Fruit fly (Drosophila melanogaster) whole organism, embryonic: ENCODE results near the gene CG34298.
A peak's percentile ranks its signal among the peaks of the same experiment; 100 is the strongest.

Experiments
- B-H1 ChIP-seq: fragments of 200-800 bp; sonication (Bioruptor generic); IDR thresholded peaks from 3 replicates; pipeline ENCODE4 v1.3.6; 2022; ENCODE audit warnings: missing biosample characterization, missing genetic modification characterization
- Bdp1 ChIP-seq: fragments of 200-800 bp; sonication (Bioruptor generic); optimal IDR thresholded peaks from 3 replicates; lab custom pipeline; 2016; ENCODE audit warnings: missing biosample characterization, missing genetic modification characterization
- CG13894 ChIP-seq: fragments of 200-800 bp; sonication (Bioruptor generic); optimal IDR thresholded peaks from 3 replicates; lab custom pipeline; 2018; ENCODE audit warnings: missing biosample characterization, mild to moderate bottlenecking, missing genetic modification characterization, moderate library complexity
- CG14710 ChIP-seq: fragments of 200-800 bp; sonication (Bioruptor generic); optimal IDR thresholded peaks from 3 replicates; lab custom pipeline; 2019; ENCODE audit warnings: missing biosample characterization, mild to moderate bottlenecking, missing genetic modification characterization, moderate library complexity
- CG1529 ChIP-seq: fragments of 200-800 bp; sonication (Bioruptor generic); optimal IDR thresholded peaks from 3 replicates; lab custom pipeline; 2018; ENCODE audit warnings: missing biosample characterization, missing genetic modification characterization
- CG16863 ChIP-seq: fragments of 200-800 bp; sonication (Bioruptor generic); optimal IDR thresholded peaks from 3 replicates; lab custom pipeline; 2016; ENCODE audit warnings: missing biosample characterization, missing genetic modification characterization
- CG17186 ChIP-seq: fragments of 200-800 bp; sonication (Bioruptor generic); optimal IDR thresholded peaks from 3 replicates; lab custom pipeline; 2017; ENCODE audit warnings: missing biosample characterization, missing genetic modification reagents, missing genetic modification characterization
- CG2120 ChIP-seq: fragments of 200-800 bp; sonication (Bioruptor generic); optimal IDR thresholded peaks from 3 replicates; lab custom pipeline; 2016; ENCODE audit warnings: missing biosample characterization, missing genetic modification characterization
- CG2712 ChIP-seq: fragments of 200-800 bp; optimal IDR thresholded peaks from 3 replicates; lab custom pipeline; 2019; ENCODE audit warnings: missing biosample characterization, mild to moderate bottlenecking, missing genetic modification characterization, moderate library complexity
- CG31224 ChIP-seq: fragments of 200-800 bp; sonication (Bioruptor generic); IDR thresholded peaks from 2 replicates; pipeline ENCODE4 v1.3.6; 2022; ENCODE audit warnings: missing biosample characterization, missing genetic modification characterization
- CG31365 ChIP-seq: fragments of 200-800 bp; sonication (Bioruptor generic); optimal IDR thresholded peaks from 2 replicates; lab custom pipeline; 2018; ENCODE audit warnings: missing biosample characterization, mild to moderate bottlenecking, missing genetic modification characterization
- CG34224 ChIP-seq: fragments of 200-800 bp; sonication (Bioruptor generic); IDR thresholded peaks from 3 replicates; pipeline ENCODE4 v1.3.6; 2022; ENCODE audit warnings: missing biosample characterization, missing genetic modification characterization; ENCODE audit not compliant: partially characterized antibody
- CG6272 ChIP-seq: fragments of 200-800 bp; sonication (Bioruptor generic); IDR thresholded peaks from 2 replicates; pipeline ENCODE4 v1.3.6; 2022; ENCODE audit warnings: missing biosample characterization, missing genetic modification characterization
- CG6689 ChIP-seq: fragments of 200-800 bp; sonication (Bioruptor generic); IDR thresholded peaks from 2 replicates; pipeline ENCODE4 v1.3.6; 2022; ENCODE audit warnings: missing biosample characterization, missing genetic modification characterization
- CG6765 ChIP-seq: fragments of 200-800 bp; sonication (Bioruptor generic); optimal IDR thresholded peaks from 3 replicates; lab custom pipeline; 2017; ENCODE audit warnings: missing biosample characterization, mild to moderate bottlenecking, missing genetic modification characterization
- CG7556 ChIP-seq: fragments of 200-800 bp; sonication (Bioruptor generic); optimal IDR thresholded peaks from 2 replicates; lab custom pipeline; 2017; ENCODE audit warnings: missing biosample characterization, mild to moderate bottlenecking, missing genetic modification characterization
- CG9437 ChIP-seq: fragments of 200-800 bp; sonication (Bioruptor generic); optimal IDR thresholded peaks from 2 replicates; lab custom pipeline; 2018; ENCODE audit warnings: missing biosample characterization, mild to moderate bottlenecking, missing genetic modification characterization
- CG9876 ChIP-seq: fragments of 200-800 bp; sonication (Bioruptor generic); optimal IDR thresholded peaks from 2 replicates; lab custom pipeline; 2016; ENCODE audit warnings: missing biosample characterization, missing genetic modification characterization
- Dad ChIP-seq: fragments of 200-800 bp; sonication (Bioruptor generic); optimal IDR thresholded peaks from 3 replicates; lab custom pipeline; 2016; ENCODE audit warnings: missing biosample characterization, missing genetic modification characterization
- Doc2 ChIP-seq: fragments of 200-800 bp; sonication (Bioruptor generic); IDR thresholded peaks from 2 replicates; pipeline ENCODE4 v1.3.6; 2022; ENCODE audit warnings: missing biosample characterization, missing genetic modification characterization
- ERR ChIP-seq: fragments of 200-800 bp; sonication (Bioruptor generic); optimal IDR thresholded peaks from 2 replicates; lab custom pipeline; 2016; ENCODE audit warnings: missing biosample characterization, missing genetic modification characterization
- Ets97D ChIP-seq: fragments of 200-800 bp; sonication (Bioruptor generic); optimal IDR thresholded peaks from 3 replicates; lab custom pipeline; 2016; ENCODE audit warnings: missing biosample characterization, missing genetic modification characterization
- Fer3 ChIP-seq: fragments of 200-800 bp; sonication (Bioruptor generic); optimal IDR thresholded peaks from 2 replicates; lab custom pipeline; 2018; ENCODE audit warnings: missing biosample characterization, mild to moderate bottlenecking, missing genetic modification characterization, moderate library complexity
- HHEX ChIP-seq: fragments of 200-800 bp; sonication (Bioruptor generic); optimal IDR thresholded peaks from 3 replicates; lab custom pipeline; 2017; ENCODE audit warnings: missing biosample characterization, mild to moderate bottlenecking, missing genetic modification characterization, missing genetic modification reagents
- Hr39 ChIP-seq: fragments of >200 bp; optimal IDR thresholded peaks from 2 replicates; lab custom pipeline; 2017
- Hr51 ChIP-seq, 2 experiments: fragments of 200-800 bp; sonication (Bioruptor generic); optimal IDR thresholded peaks; 2 replicates in 1 of 2; 3 replicates in 1 of 2; lab custom pipeline; 2016 to 2018; ENCODE audit warnings: missing biosample characterization in 2 of 2, missing genetic modification characterization in 2 of 2, mild to moderate bottlenecking in 1 of 2, moderate library complexity in 1 of 2
- Hsf ChIP-seq: fragments of 200-800 bp; sonication (Bioruptor generic); optimal IDR thresholded peaks from 3 replicates; lab custom pipeline; 2016; ENCODE audit warnings: missing biosample characterization, missing genetic modification characterization
- Ptx1 ChIP-seq: fragments of 200-800 bp; sonication (Bioruptor generic); IDR thresholded peaks from 2 replicates; pipeline ENCODE4 v1.3.6; 2022; ENCODE audit warnings: missing biosample characterization, missing genetic modification characterization
- Sox102F ChIP-seq: fragments of 200-800 bp; sonication (Bioruptor generic); optimal IDR thresholded peaks from 2 replicates; lab custom pipeline; 2018; ENCODE audit warnings: missing biosample characterization, mild to moderate bottlenecking, missing genetic modification characterization, moderate library complexity
- Ssrp ChIP-seq: fragments of 200-800 bp; sonication (Bioruptor generic); optimal IDR thresholded peaks from 2 replicates; lab custom pipeline; 2018; ENCODE audit warnings: missing biosample characterization, mild to moderate bottlenecking, missing genetic modification characterization, moderate library complexity
- ab ChIP-seq: fragments of 200-800 bp; sonication (Bioruptor generic); optimal IDR thresholded peaks from 2 replicates; lab custom pipeline; 2016; ENCODE audit warnings: missing biosample characterization, missing genetic modification characterization
- aop ChIP-seq: fragments of 200-800 bp; sonication (Bioruptor generic); IDR thresholded peaks from 2 replicates; pipeline ENCODE4 v1.3.6; 2022; ENCODE audit warnings: missing biosample characterization, missing genetic modification characterization
- chif ChIP-seq, 2 experiments: fragments of 200-800 bp; sonication (Bioruptor generic); optimal IDR thresholded peaks; 3 replicates each; lab custom pipeline; 2016; ENCODE audit warnings: missing biosample characterization in 2 of 2, missing genetic modification characterization in 2 of 2
- crc ChIP-seq: fragments of 200-800 bp; sonication (Bioruptor generic); optimal IDR thresholded peaks from 2 replicates; lab custom pipeline; 2016; ENCODE audit warnings: missing biosample characterization, missing genetic modification characterization
- croc ChIP-seq: fragments of 200-800 bp; sonication (Bioruptor generic); conservative IDR thresholded peaks from 3 replicates; pipeline ENCODE4 v1.3.6; 2022; ENCODE audit warnings: missing biosample characterization, missing genetic modification characterization
- da ChIP-seq: fragments of 200-800 bp; sonication (Bioruptor generic); optimal IDR thresholded peaks from 2 replicates; lab custom pipeline; 2016; ENCODE audit warnings: missing biosample characterization, missing genetic modification characterization
- dimm ChIP-seq: fragments of 200-800 bp; sonication (Bioruptor generic); IDR thresholded peaks from 2 replicates; pipeline ENCODE4 v1.3.6; 2022; ENCODE audit warnings: missing biosample characterization, missing genetic modification characterization
- ems ChIP-seq: fragments of 200-800 bp; sonication (Bioruptor generic); optimal IDR thresholded peaks from 3 replicates; lab custom pipeline; 2016; ENCODE audit warnings: missing biosample characterization, missing genetic modification characterization
- fd64A ChIP-seq: fragments of 200-800 bp; sonication (Bioruptor generic); optimal IDR thresholded peaks from 3 replicates; lab custom pipeline; 2018; ENCODE audit warnings: missing biosample characterization, mild to moderate bottlenecking, missing genetic modification characterization
- lov ChIP-seq, 2 experiments: fragments of 200-800 bp in 1 of 2; fragments of >200 bp in 1 of 2; sonication (Bioruptor generic) in 1 of 2; IDR thresholded peaks in 1 of 2; optimal IDR thresholded peaks in 1 of 2; 2 replicates in 1 of 2; 3 replicates in 1 of 2; pipeline versions ENCODE4 v1.3.6 to Lab custom; 2017 to 2022; ENCODE audit warnings: missing biosample characterization in 1 of 2, missing genetic modification characterization in 1 of 2
- otp ChIP-seq: fragments of 200-800 bp; sonication (Bioruptor generic); IDR thresholded peaks from 3 replicates; pipeline ENCODE4, ENCODE4 v1.3.6; 2022; ENCODE audit warnings: missing biosample characterization, missing genetic modification characterization
- pho ChIP-seq: fragments of 200-800 bp; sonication (Bioruptor generic); optimal IDR thresholded peaks from 2 replicates; lab custom pipeline; 2016; ENCODE audit warnings: missing biosample characterization, missing genetic modification characterization
- psq ChIP-seq: fragments of 200-800 bp; sonication (Bioruptor generic); optimal IDR thresholded peaks from 2 replicates; lab custom pipeline; 2017; ENCODE audit warnings: missing biosample characterization, missing genetic modification characterization
- shn ChIP-seq: fragments of 200-800 bp; sonication (Bioruptor generic); optimal IDR thresholded peaks from 3 replicates; lab custom pipeline; 2016; ENCODE audit warnings: missing biosample characterization, missing genetic modification characterization
- sob ChIP-seq: fragments of 200-800 bp; sonication (Bioruptor generic); IDR thresholded peaks from 2 replicates; pipeline ENCODE4 v1.3.6; 2022; ENCODE audit warnings: missing biosample characterization, missing genetic modification characterization
- ssp ChIP-seq: fragments of 200-800 bp; sonication (Bioruptor generic); IDR thresholded peaks from 2 replicates; pipeline ENCODE4 v1.3.6; 2022; ENCODE audit warnings: missing biosample characterization, missing genetic modification characterization
- trh ChIP-seq: fragments of 200-800 bp; sonication (Bioruptor generic); optimal IDR thresholded peaks from 2 replicates; lab custom pipeline; 2016; ENCODE audit warnings: missing biosample characterization, missing genetic modification characterization
- unc-4 ChIP-seq: fragments of 200-800 bp; sonication (Bioruptor generic); IDR thresholded peaks from 2 replicates; pipeline ENCODE4 v1.3.6; 2022; ENCODE audit warnings: missing biosample characterization, missing genetic modification characterization; ENCODE audit not compliant: partially characterized antibody
- wdn ChIP-seq: fragments of 200-800 bp; sonication (Bioruptor generic); IDR thresholded peaks from 2 replicates; pipeline ENCODE4 v1.3.6; 2022; ENCODE audit warnings: missing biosample characterization, missing genetic modification characterization

The CG34298 gene

DNA sequence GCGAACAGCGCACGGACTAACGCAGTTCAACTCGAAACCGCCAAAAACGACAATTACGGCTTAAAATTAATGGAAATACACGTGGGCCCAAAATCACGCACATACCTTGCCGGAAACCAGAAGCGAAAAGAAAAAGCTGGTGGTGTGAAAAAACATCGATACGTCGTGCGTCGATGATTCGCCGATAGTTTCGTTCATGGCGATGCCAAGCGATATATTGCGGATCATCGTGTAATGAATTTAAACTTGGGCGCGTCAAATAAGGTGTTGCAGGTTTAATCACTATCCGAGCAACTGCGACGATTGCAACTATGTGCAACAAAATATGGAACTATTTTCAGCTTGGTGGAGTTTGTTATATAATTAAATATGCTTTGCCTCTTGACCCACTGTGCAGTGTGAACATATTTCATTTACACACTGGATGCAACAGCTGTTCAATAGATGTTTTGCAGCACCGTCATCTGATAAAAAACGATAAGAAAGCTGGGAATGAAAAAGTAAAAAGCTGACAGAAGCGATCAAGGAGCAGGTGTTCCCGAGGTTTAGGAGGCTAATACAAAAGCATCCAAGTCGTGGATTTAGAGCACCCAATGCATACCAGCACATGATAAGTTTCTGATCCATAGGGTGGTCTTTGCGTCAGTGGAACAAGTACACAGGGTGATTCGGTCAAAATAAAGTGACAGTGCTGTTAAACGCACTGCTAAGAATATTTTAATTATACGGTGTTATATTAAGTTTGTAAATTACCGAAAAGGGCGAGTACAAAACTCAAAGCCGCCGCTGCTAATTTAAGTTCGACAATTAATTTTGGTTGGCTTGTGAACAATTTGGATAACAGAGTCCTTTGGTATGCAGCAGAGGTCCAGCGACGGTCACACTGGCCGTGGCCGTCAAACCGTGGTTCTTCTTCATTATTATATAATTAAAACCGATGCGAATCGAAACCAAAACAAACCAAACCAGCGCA, 46.7 kb downstream of the CG34298 start, which contains the start of the genes RpL32 and CG7943 (continued):
- TF ChIP-seq CG7556 (GFP tag; lab: Kevin White, UChicago): peak; percentile 83
- peak; percentile 85 for TF ChIP-seq trh
- peak; percentile 88 for TF ChIP-seq aop (GFP tag; lab: Robert Waterston, UW)
- peak; percentile 92 for TF ChIP-seq CG2712
- peak; percentile 80 for TF ChIP-seq Bdp1 (GFP tag; lab: Kevin White, UChicago)
- peak; percentile 71 for TF ChIP-seq CG1529 (GFP tag; lab: Kevin White, UChicago)
- TF ChIP-seq pho (GFP tag; lab: Kevin White, UChicago): peak; percentile 93
- TF ChIP-seq sob (GFP tag; lab: Robert Waterston, UW): peak; percentile 97
- TF ChIP-seq shn (GFP tag; lab: Kevin White, UChicago): peak; percentile 95
- peak; percentile 79 for TF ChIP-seq ab (GFP tag; lab: Kevin White, UChicago)
- TF ChIP-seq CG13894 (tag; lab: Kevin White, UChicago): peak; percentile 91
- TF ChIP-seq Fer3 (tag; lab: Kevin White, UChicago): peak; percentile 95
- TF ChIP-seq Hsf: peak; percentile 93
- peak; percentile 86 for TF ChIP-seq dimm
- peak; percentile 99 for TF ChIP-seq unc-4 (GFP tag; lab: Robert Waterston, UW)
- peak; percentile 91; the same call in 2 of the 3 replicates for TF ChIP-seq otp (GFP tag; lab: Robert Waterston, UW)
- TF ChIP-seq da (GFP tag; lab: Kevin White, UChicago): peak; percentile 81
- peak; percentile 95 for TF ChIP-seq HHEX
- TF ChIP-seq CG16863: peak; percentile 86
- peak; percentile 91 for TF ChIP-seq wdn (GFP tag; lab: Robert Waterston, UW)
- TF ChIP-seq ems: peak; percentile 97
- peak; percentile 84 for TF ChIP-seq CG31365
- TF ChIP-seq CG6765: peak; percentile 95
- peak; percentile 100 for TF ChIP-seq CG34224 (GFP tag; lab: Robert Waterston, UW)
- TF ChIP-seq Ets97D (GFP tag; lab: Kevin White, UChicago): peak; percentile 99
- peak; percentile 62 for TF ChIP-seq psq
- TF ChIP-seq Doc2: peak; percentile 89
- peak; percentile 84 to 94 for TF ChIP-seq Hr51 (GFP tag; optimal IDR thresholded peaks at IDR 0.05; lab: Kevin White, UChicago)
- TF ChIP-seq Ptx1 (GFP tag; lab: Robert Waterston, UW): peak; percentile 95
- TF ChIP-seq crc (GFP tag; lab: Kevin White, UChicago): peak; percentile 95
- TF ChIP-seq Dad (GFP tag; lab: Kevin White, UChicago): peak; percentile 97
- TF ChIP-seq B-H1 (GFP tag; lab: Robert Waterston, UW): peak; percentile 90
- peak; percentile 76 for TF ChIP-seq CG9437 (GFP tag; lab: Kevin White, UChicago)
- TF ChIP-seq CG17186: peak; percentile 99
- TF ChIP-seq CG2120 (GFP tag; lab: Kevin White, UChicago): peak; percentile 92
- peak; percentile 91 for TF ChIP-seq ssp (GFP tag; lab: Robert Waterston, UW)
- TF ChIP-seq Ssrp: peak; percentile 82
- peak; percentile 92 for TF ChIP-seq CG6689 (GFP tag; lab: Robert Waterston, UW)
- TF ChIP-seq CG9876: peak; percentile 97
- peak; percentile 91 for TF ChIP-seq fd64A (GFP tag; lab: Kevin White, UChicago)
- peak; percentile 90 for TF ChIP-seq CG31224 (GFP tag; lab: Robert Waterston, UW)
- TF ChIP-seq croc (GFP tag; lab: Robert Waterston, UW): peak; percentile 87
- peak; percentile 80 to 97 for TF ChIP-seq chif (GFP tag; optimal IDR thresholded peaks at IDR 0.05; lab: Kevin White, UChicago)
- peak; percentile 96 for TF ChIP-seq CG14710 (tag; lab: Kevin White, UChicago)
- TF ChIP-seq Sox102F (GFP tag; lab: Kevin White, UChicago): peak; percentile 78
- no peak for TF ChIP-seq lov (optimal IDR thresholded peaks at IDR 0.05; lab: Kevin White, UChicago)
- peak; percentile 94 for TF ChIP-seq lov (GFP tag; IDR thresholded peaks at IDR 0.05; lab: Robert Waterston, UW)
- TF ChIP-seq CG6272 (GFP tag; lab: Robert Waterston, UW): peak; percentile 95
- no peak for TF ChIP-seq Hr39 (lab: Kevin White, UChicago)
- TF ChIP-seq ERR (GFP tag; lab: Kevin White, UChicago): peak; percentile 91
